Worm (Caenorhabditis elegans) whole organism, late embryonic: ENCODE measurements around the gene srj-18.

Experiments used
- C38D4.7 ChIP-seq: fragments of 200-800 bp; sonication (Bioruptor generic); optimal IDR thresholded peaks from 2 replicates; lab custom pipeline; 2018; ENCODE audit warnings: mild to moderate bottlenecking, missing genetic modification characterization, moderate library complexity, missing compliant biosample characterization
- F13H6.1 ChIP-seq: sonication (generic microtip); optimal IDR thresholded peaks from 2 replicates; lab custom pipeline; 2016; ENCODE audit warnings: missing genetic modification characterization, missing compliant biosample characterization
- ceh-30 ChIP-seq: fragments of 150-350 bp; optimal IDR thresholded peaks from 2 replicates; lab custom pipeline; 2014; ENCODE audit warnings: missing biosample characterization, missing genetic modification characterization
- fkh-10 ChIP-seq: fragments of 150-350 bp; optimal IDR thresholded peaks from 2 replicates; lab custom pipeline; 2014; ENCODE audit warnings: missing biosample characterization, missing genetic modification reagents, missing genetic modification characterization
- hlh-15 ChIP-seq: sonication (generic microtip); optimal IDR thresholded peaks from 2 replicates; lab custom pipeline; 2016; ENCODE audit warnings: missing genetic modification characterization, missing compliant biosample characterization
- rnt-1 ChIP-seq: sonication (generic microtip); optimal IDR thresholded peaks from 2 replicates; lab custom pipeline; 2016; ENCODE audit warnings: missing genetic modification characterization, missing compliant biosample characterization
- sox-4 ChIP-seq: sonication (generic microtip); optimal IDR thresholded peaks from 2 replicates; lab custom pipeline; 2017; ENCODE audit warnings: mild to moderate bottlenecking, missing genetic modification characterization, inconsistent platforms, missing compliant biosample characterization

DNA sequence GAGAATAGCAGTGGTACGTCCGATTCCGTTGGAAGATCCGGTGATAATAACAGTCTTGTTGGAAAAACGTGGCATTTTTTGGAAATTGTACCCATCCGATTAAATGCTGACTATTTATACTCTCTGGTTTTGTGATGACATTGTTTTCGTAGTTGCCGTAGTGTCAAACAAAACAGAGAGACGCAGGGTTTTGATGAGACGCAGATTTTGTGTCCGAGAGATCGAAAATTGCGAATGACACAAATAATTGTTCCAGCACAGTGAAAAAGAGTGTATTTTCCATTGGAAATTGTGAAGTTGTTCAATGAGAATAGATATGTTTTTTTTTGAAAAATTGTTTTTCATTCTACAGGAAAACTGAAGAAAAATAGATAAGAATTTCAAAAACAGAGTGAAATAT, 11.0 kb upstream of the srj-18 start, which contains the start of gene R05D8.7:
- no peak for TF ChIP-seq ceh-30 (tag; lab: Kevin White, UChicago)
- TF ChIP-seq sox-4 (tag; lab: Kevin White, UChicago): no peak
- no peak for TF ChIP-seq F13H6.1 (tag; lab: Kevin White, UChicago)
- TF ChIP-seq hlh-15 (tag; lab: Kevin White, UChicago): no peak
- TF ChIP-seq C38D4.7 (GFP tag; lab: Kevin White, UChicago): no peak
- TF ChIP-seq rnt-1 (tag; lab: Kevin White, UChicago): no peak
- no peak for TF ChIP-seq fkh-10 (GFP tag; lab: Kevin White, UChicago)
